Fruit fly (Drosophila melanogaster) ovary, adult (tissue): ENCODE data around the gene Gdi.
A peak's percentile ranks its signal among the peaks of the same experiment; 100 is the strongest.

Experiments
- CG17801 ChIP-seq: fragments of 200-800 bp; optimal IDR thresholded peaks from 2 replicates; lab custom pipeline; 2019; ENCODE audit warnings: missing biosample characterization, mild to moderate bottlenecking, missing genetic modification characterization, moderate library complexity; ENCODE audit not compliant: partially characterized antibody

Gdi gene

DNA sequence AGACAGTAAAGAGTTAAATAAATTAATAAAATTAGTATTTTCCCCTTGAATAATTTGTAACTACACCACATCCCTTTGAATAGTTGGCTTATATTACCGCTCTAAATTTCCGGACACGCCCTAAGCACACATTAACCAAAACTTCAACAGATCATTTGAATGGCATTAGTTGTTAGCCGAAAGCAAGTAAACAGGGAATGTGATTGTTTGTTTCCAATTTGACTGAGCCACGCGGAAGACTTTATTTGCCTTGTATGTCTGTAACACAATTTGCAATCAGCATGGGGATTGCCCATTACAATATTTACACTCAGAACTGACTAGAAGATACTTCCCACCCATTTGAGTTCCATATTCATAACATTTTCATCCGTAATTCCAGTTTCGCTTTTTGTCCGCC lies 15.0 kb upstream of the Gdi start:
- TF ChIP-seq CG17801 (GFP tag; lab: Kevin White, UChicago), result no peak

DNA sequence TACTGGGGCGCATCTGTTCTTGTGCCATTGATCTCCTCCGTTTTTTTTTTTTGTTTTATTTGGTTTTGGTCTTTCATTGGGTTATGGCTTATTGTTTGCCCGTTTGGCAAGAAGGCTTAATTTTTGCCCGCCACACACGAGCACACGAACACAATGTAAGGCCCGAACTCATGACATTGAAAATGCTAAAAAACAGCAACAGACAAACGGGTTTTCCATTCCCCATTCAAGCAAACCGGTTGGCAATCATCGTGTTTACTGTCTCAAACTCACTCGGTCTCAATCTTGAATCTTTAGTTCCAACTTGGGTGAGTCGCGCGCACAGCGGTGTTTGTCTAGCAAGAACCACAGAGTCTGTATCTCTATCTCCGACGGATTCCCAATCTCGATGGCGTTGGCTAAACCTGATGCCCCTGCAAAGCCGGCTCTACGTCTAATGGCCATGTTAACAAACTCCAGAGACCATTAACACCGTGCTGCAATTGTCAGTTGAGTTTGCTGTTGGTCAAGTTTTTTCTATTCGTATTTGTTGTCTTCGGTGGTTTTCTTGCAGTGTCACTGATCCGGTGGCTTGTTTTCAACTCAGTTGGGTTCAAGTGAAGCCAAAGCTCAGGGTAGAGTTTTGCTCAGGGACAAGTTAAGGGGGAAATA lies 14.0 kb upstream of the Gdi start:
- no peak for TF ChIP-seq CG17801 (GFP tag; lab: Kevin White, UChicago)

DNA sequence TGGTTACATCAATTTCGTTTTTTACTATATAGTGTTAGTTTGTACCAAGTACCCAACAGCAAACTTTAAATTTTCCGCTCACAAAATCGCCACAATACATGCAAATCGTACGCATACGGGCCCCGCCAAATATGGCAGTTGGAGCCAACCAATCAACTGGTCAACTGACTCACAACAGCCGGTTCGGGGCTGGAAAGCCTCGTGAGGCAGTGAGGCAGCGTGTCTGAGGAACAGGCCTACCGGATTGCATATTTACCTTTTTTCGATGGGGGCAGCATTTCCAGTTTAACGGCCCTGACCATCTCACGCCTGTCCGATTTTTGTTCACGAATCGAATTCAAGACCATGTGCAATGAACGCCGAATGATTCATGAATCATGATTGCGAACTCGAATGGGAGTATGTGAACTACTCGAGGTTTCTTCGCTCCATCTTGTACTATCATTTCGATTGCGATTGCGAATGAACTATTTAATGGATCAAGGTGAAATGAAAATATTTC lies 11.9 kb upstream of the Gdi start:
- TF ChIP-seq CG17801 (GFP tag; lab: Kevin White, UChicago), result no peak

DNA sequence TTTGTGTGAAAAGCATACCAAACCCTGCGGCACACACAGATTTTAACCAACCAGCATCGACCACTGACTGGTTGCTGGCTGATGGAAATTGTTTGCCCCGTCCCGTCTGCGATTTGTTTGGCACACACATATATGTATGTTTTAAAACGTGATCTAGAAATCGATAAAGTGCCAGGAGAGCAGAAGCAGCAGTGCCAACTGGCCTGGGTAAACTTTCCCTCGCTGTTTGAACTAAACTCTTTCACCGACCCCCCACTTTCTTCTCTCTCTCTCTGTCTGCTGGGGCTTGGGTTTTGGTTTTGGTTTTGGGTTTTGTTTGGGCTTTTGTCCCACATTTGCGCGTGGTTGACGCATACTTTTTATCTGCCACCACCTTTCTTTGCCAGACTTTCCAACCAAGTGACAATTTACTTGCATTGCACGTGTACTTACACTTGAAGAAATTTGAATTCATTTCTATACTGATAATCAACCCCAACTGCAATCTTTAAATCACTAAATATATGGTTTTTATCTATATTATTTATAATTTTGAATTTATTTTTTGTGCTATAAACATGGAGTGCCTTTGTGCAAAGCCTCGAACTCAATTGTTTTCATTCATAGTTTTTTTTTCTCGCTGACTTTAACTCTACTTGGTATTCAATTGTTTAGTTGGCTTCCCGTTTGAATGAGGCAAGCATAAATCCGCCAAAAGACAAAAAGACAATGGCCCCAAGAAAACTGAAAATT lies 10.9 kb upstream of the Gdi start:
- TF ChIP-seq CG17801 (GFP tag; lab: Kevin White, UChicago), result no peak

DNA sequence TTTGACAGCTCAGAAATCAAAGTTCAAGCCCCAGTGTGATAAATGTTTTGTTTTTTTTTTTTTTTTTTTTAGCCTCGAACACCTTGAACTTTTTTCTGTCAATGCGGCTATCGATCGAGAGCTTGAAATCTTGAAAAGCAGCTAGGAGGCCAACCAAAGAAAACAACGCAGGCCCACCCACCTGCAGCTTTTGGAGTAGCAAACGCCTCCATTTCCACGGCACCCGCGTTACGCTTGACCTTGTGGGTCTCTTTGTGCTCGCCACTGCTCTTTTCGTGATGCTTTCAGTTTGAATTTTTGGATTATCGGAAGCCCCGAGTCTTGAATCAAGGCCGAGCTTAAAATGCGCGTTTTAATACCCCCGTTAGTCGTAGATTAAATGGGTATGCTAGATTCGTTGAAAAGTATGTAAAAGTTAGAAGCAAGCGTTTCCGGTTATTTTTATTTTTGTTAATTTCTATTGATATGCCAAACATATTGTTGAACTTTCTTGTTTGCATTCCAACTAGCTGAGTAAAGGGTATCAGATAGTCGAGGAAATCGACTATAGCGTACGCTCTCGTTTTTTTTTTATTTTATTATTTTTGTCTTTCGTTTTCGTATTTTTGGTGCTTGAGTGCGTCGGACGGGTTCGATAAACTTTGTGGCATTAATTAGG lies 8.2 kb upstream of the Gdi start:
- peak; percentile 74 for TF ChIP-seq CG17801 (GFP tag; lab: Kevin White, UChicago)

DNA sequence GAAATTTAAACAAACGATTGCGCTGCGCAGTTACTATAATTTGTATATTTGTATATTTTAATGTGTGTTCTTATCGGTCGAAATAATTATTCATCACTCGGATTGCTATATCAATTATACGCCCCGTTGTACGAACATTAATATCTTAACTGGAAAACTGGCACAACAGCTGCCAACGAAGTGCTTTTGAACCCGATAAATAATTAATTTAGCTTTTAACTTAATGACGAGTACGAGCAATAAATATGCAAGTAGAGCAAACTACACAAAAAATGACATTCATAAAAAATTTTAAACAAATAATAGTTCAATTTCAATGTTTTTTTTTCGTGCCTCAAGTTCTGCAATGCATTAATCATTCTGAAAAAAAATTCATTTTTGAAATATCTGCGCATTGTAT lies 5.8 kb upstream of the Gdi start:
- TF ChIP-seq CG17801 (GFP tag; lab: Kevin White, UChicago), result no peak

DNA sequence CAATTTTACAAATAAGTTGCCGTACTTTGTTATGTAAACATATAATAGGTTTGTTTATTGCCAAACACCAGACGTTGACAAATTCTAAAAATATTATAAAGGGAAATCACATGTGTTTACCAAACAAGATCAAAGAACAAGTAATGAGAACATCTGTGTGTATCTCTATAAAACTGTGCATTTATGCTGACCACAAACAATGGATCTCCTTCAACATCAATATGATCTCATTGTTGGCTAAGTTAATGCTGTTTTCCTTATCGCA lies 4.2 kb upstream of the Gdi start:
- TF ChIP-seq CG17801 (GFP tag; lab: Kevin White, UChicago), result no peak

DNA sequence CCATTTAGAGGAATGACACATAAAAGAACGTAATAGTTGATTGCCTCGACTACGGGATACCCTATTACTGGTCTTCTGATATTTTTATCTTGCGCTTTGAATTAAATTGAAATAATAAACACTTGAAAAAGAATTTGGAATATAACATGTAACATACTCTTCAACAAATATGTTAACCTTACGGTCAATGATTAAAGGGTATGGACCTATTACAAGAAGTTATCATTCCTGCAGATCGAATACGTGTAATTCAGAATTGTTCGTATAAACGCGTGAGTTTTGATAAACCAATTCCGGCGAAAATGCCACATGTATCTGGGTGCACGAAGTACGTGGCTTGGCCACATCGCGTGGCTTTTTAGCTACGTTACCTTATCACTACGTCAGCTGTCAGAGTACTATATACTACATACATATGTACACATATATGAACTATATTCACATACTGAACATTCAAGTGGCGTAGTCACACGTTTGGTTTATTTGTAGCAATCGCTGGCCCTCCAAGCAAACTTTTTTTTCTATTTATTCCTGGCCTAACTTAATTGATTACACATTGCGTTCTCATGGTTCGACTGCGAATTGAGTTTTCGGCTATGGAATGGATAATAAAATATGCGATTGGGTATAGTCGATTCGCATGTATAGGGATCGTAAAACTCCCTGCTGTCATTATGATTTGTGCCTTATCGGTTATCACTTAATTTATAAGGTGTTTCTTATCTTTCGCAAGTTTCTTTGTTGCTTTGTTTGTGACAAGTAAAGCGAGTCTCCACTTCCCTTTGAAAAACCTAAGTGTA lies 3.7 kb upstream of the Gdi start:
- TF ChIP-seq CG17801 (GFP tag; lab: Kevin White, UChicago), result peak; percentile 85

DNA sequence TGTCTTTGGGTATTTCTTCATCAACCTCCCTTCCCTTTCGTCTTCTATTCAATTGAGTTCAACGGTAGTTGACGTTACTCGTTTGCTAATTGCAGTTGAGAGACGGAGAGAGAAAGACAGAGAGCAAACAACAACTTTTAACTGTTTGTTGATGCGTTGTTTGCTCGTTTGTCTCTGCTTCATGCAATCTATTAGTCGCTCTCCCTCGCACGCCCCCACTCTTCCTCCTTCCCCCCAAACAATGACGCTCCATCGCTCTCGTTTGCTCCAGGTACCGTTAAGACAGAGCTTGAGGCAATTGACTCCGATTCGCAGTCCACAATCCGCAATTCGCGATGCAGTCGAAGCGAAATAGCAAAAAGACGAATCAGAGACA lies 2.6 kb upstream of the Gdi start:
- peak; percentile 59 for TF ChIP-seq CG17801 (GFP tag; lab: Kevin White, UChicago)

DNA sequence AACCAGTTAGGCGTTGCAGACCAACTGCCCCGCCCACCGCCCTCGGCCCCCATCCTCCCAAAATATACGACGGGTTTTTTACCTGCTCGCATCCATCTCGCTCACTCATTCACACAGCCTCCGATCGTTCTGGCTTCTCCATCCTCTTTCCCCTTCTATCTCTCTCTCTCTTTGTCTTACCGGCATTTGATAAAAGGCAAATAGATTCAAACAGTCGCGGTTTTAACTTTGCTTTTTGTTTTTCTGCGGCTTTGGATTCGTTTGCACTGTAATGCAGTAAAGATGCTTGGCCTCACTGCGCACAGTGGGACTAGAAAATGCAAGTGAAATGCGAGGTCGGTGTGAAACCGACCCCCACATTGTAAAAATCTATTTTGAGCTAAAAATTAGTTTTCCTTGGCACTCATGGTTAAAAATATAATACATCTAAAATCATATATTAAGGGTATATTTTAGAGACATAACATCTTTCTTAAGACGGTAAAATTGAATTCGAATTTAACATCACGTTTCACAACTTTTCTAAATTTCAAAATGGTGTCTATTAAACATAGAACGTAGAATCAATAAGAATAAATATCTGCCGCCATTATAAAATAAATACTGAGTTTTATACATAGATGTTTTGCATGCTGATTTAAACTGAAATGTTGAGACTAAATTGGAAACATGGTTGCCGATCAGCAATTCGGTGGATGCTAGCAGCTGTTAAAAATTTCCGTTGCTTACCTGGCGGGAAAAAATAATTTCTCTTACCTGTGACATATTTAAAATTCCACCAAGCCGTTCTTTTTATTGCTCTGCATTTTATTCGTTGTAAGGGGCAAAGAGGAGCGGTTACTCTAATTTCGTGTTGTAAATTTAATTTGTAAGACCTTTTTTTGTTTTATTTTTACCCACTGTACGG lies 2.0 kb upstream of the Gdi start:
- TF ChIP-seq CG17801 (GFP tag; lab: Kevin White, UChicago), result no peak

DNA sequence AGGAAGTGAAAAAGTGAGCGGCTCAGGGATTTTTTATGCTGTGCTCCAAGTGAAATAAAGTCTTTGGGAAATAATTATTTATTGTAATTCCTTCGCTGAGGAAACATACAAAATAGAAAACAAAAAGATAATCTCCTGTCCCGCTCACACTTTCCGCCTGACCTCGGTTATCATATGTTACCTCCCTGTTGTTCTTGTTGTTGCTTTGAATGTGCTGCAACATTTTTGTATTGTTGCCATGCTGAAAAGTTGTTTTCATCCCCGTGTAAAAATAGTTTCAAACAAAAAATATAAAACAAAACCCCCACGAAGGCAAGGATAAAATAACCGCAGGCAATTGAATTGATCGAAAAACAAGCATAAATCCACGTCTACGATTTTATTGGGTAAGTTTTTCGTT lies 1.2 kb upstream of the Gdi start:
- no peak for TF ChIP-seq CG17801 (GFP tag; lab: Kevin White, UChicago)

DNA sequence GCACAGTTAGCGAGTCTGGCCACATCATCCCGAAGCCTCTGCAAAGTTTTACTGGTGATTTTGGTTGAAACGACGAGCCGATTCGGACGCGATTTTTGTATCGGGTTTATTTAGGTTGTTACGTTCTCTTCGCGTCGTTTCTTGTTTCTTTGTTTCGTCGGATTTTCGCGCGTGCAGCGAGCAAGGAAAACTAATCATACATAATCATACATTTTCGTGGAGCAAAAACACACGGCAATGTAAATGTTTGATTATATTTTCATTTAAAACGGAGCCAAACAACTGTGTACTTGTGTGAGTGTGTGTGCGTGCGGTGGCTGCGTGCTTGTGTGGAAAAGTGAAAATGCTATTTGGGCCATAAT lies 723 bp upstream of the Gdi start, which contains the start of gene CG33298:
Gene CG33298, plus strand, starts transcription at position 57 of the 362 bp plus-strand sequence.
- TF ChIP-seq CG17801 (GFP tag; lab: Kevin White, UChicago), result peak; percentile 47

DNA sequence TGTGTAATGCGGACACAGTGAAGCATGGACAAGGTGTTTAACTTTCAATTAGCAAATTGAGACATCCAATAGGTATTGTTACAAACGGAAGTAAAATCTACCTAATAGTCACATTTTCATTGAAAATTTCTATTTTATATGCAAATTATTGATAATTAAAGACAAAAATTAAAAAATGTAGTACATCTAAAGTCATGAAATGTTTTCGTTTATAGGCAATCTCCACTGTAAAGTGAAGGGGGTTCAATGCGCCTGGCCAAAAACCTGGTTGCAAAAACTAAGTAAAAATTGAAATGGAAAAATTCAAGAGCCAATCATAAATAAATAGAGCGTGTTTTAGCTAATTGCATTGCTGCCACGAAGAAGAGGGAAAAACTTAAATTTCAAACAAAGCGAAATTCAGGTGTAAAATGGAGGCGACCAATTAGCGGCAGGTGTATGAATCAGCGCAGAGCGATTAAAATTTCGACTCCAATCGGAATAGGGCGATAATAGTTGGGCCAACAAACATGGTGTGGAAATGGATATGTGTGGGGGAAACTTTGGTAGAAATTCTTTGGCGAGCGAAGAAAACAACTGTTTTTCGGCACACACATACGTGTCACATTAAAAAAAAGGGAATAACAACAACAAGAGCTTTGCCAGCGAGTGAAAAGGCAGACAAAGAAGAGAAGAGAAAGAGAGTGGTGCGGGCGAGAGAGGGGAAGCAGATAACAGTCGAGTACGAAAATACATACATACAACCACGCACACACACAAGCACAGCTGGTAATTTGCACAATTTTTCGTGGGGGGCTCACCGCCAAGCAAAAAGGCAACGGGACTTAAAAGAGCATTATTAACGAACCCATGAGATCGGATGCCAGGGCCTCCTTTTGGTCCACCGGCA lies 1.1 kb downstream of the Gdi start:
- TF ChIP-seq CG17801 (GFP tag; lab: Kevin White, UChicago), result peak; percentile 76
